Worm (Caenorhabditis elegans) whole organism, early embryonic: ENCODE data around the gene fbxb-98.

ENCODE experiments used
- B0310.2 ChIP-seq: sonication (generic microtip); optimal IDR thresholded peaks from 2 replicates; lab custom pipeline; 2016; ENCODE audit warnings: mild to moderate bottlenecking, missing genetic modification characterization, missing compliant biosample characterization
- F13C5.2 ChIP-seq: sonication (generic microtip); optimal IDR thresholded peaks from 2 replicates; lab custom pipeline; 2017; ENCODE audit warnings: mild to moderate bottlenecking, missing genetic modification characterization, inconsistent platforms, missing compliant biosample characterization
- aly-1 ChIP-seq: sonication (generic microtip); optimal IDR thresholded peaks from 2 replicates; lab custom pipeline; 2016; ENCODE audit warnings: missing genetic modification characterization, missing compliant biosample characterization
- ama-1 ChIP-seq: fragments of 150-350 bp; optimal IDR thresholded peaks from 2 replicates; lab custom pipeline; 2014
- ceh-13 ChIP-seq: fragments of 200-800 bp; sonication (Bioruptor generic); optimal IDR thresholded peaks from 2 replicates; lab custom pipeline; 2018; ENCODE audit warnings: mild to moderate bottlenecking, missing genetic modification characterization, missing compliant biosample characterization
- ceh-36 ChIP-seq: sonication (generic microtip); optimal IDR thresholded peaks from 2 replicates; lab custom pipeline; 2016; ENCODE audit warnings: missing genetic modification characterization, inconsistent platforms, missing compliant biosample characterization
- ets-7 ChIP-seq: sonication (generic microtip); optimal IDR thresholded peaks from 2 replicates; lab custom pipeline; 2016; ENCODE audit warnings: missing genotype, missing genetic modification characterization, missing compliant biosample characterization
- flt-1 ChIP-seq: fragments of 200-800 bp; sonication (Bioruptor generic); IDR thresholded peaks from 2 replicates; pipeline ENCODE4 v1.3.6; 2022; ENCODE audit warnings: missing genetic modification characterization, missing compliant biosample characterization
- hmbx-1 ChIP-seq: sonication (generic microtip); optimal IDR thresholded peaks from 2 replicates; lab custom pipeline; 2016; ENCODE audit warnings: mild to moderate bottlenecking, missing genetic modification characterization, missing compliant biosample characterization
- hmg-4 ChIP-seq: fragments of 200-800 bp; sonication (Bioruptor generic); optimal IDR thresholded peaks from 2 replicates; lab custom pipeline; 2018; ENCODE audit warnings: mild to moderate bottlenecking, missing genetic modification characterization, missing compliant biosample characterization
- hnd-1 ChIP-seq: sonication (generic microtip); optimal IDR thresholded peaks from 2 replicates; lab custom pipeline; 2016; ENCODE audit warnings: missing genetic modification characterization, missing compliant biosample characterization
- pes-1 ChIP-seq: fragments of 200-800 bp; sonication (Bioruptor generic); IDR thresholded peaks from 2 replicates; pipeline ENCODE4 v1.3.6; 2022; ENCODE audit warnings: missing genetic modification reagents, missing genetic modification characterization, missing compliant biosample characterization
- scrt-1 ChIP-seq: fragments of 200-800 bp; sonication (Bioruptor generic); IDR thresholded peaks from 2 replicates; pipeline ENCODE4 v1.3.6; 2022; ENCODE audit warnings: missing genetic modification characterization, missing compliant biosample characterization
- sea-1 ChIP-seq: fragments of 200-800 bp; sonication (Bioruptor generic); conservative IDR thresholded peaks from 2 replicates; pipeline ENCODE4 v1.3.6; 2022; ENCODE audit warnings: missing genetic modification characterization, missing compliant biosample characterization
- tbx-11 ChIP-seq: fragments of 200-800 bp; sonication (Bioruptor generic); IDR thresholded peaks from 2 replicates; pipeline ENCODE4 v1.3.6; 2022; ENCODE audit warnings: missing genetic modification characterization, missing compliant biosample characterization
- tbx-37 ChIP-seq: fragments of 200-800 bp; sonication (Bioruptor generic); conservative IDR thresholded peaks from 2 replicates; pipeline ENCODE4 v1.3.6; 2022; ENCODE audit warnings: missing genetic modification reagents, missing genetic modification characterization, missing compliant biosample characterization
- tra-4 ChIP-seq: sonication (generic microtip); optimal IDR thresholded peaks from 2 replicates; lab custom pipeline; 2017; ENCODE audit warnings: missing genetic modification characterization, missing compliant biosample characterization

Gene fbxb-98

ce11 chrII:1905104-1905503 is 42.7 kb downstream of the fbxb-98 start, which contains the start of gene math-22:
Gene math-22, plus strand, starts transcription at chrII:1905404.
- TF ChIP-seq hnd-1 (tag; lab: Kevin White, UChicago) (no peak), pes-1 (GFP tag; lab: Robert Waterston, UW) (no peak), aly-1 (no peak), ama-1 (lab: Kevin White, UChicago) (no peak), ceh-13 (GFP tag; lab: Kevin White, UChicago) (no peak), tbx-37 (GFP tag; lab: Robert Waterston, UW) (no peak), scrt-1 (no peak), sea-1 (GFP tag; lab: Robert Waterston, UW) (no peak), tbx-11 (GFP tag; lab: Robert Waterston, UW) (no peak), ceh-36 (tag; lab: Kevin White, UChicago) (no peak), tra-4 (tag; lab: Kevin White, UChicago) (no peak), hmbx-1 (tag; lab: Kevin White, UChicago) (no peak), hmg-4 (GFP tag; lab: Kevin White, UChicago) (no peak), F13C5.2 (tag; lab: Kevin White, UChicago) (no peak), ets-7 (tag; lab: Kevin White, UChicago) (no peak), flt-1 (GFP tag; lab: Robert Waterston, UW) (no peak), B0310.2 (tag; lab: Kevin White, UChicago) (no peak)

- TF ChIP-seq F13C5.2 (tag; lab: Kevin White, UChicago) = no peak
- no peak for TF ChIP-seq scrt-1
- TF ChIP-seq flt-1 (GFP tag; lab: Robert Waterston, UW) = no peak
- no peak for TF ChIP-seq pes-1 (GFP tag; lab: Robert Waterston, UW)
- TF ChIP-seq tbx-37 (GFP tag; lab: Robert Waterston, UW) = no peak
- TF ChIP-seq tbx-11 (GFP tag; lab: Robert Waterston, UW) = no peak
- TF ChIP-seq hnd-1 (tag; lab: Kevin White, UChicago) = no peak
- no peak for TF ChIP-seq ets-7 (tag; lab: Kevin White, UChicago)
These were observed 50.3 kb downstream of the fbxb-98 start, which contains the start of gene math-31 for ce11 chrII:1912741-1913140. Gene math-31, minus strand, starts transcription at chrII:1912841.
